Fruit fly (Drosophila melanogaster) S2 (cell line): ENCODE measurements around the gene CG32121.

Experiments used
- CG8478 ChIP-seq: fragments of >200 bp; optimal IDR thresholded peaks from 2 replicates; lab custom pipeline; 2018
- CTCF ChIP-seq, 2 experiments: fragments of >200 bp; optimal IDR thresholded peaks; 2 replicates each; lab custom pipeline; 2018

Gene CG32121

dm6 chr3L:13426573-13426972, 4.4 kb upstream of the CG32121 start, which contains the start of gene CG14105:
TSS of gene CG14105 (minus strand) at chr3L:13426673.
- no peak for TF ChIP-seq CTCF (optimal IDR thresholded peaks at IDR 0.05; lab: Kevin White, UChicago)
- TF ChIP-seq CG8478 (lab: Kevin White, UChicago), result no peak

DNA sequence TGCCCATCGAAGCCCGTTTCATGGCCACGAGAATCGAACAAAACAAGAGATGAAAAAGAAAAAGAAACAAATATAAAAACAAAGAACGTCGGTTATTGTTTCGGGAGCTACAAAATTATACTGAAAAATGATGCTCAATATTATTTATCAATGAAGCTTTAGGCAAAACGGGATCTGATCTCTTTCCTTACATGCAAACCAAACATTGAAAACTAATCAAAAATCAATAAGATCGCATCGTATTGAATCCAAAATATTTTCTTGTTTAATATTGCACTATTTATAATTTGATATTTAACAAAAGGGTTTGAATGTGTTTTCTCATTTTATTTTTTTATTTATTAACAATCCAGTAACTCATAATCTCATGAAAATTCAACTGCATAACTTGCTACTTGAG, 3.4 kb upstream of the CG32121 start, which contains the start of gene CG14106:
Gene CG14106 (minus strand): TSS at position 101 of the 400 bp plus-strand sequence.
- TF ChIP-seq CG8478 (lab: Kevin White, UChicago) (no peak), CTCF (optimal IDR thresholded peaks at IDR 0.05; lab: Kevin White, UChicago) (no peak)

dm6 chr3L:13424068-13424467, 1.9 kb upstream of the CG32121 start, which contains the start of gene CG33263:
TSS of gene CG33263 (minus strand) at chr3L:13424168.
- TF ChIP-seq CTCF (optimal IDR thresholded peaks at IDR 0.05; lab: Kevin White, UChicago) (no peak), CG8478 (lab: Kevin White, UChicago) (no peak)

DNA sequence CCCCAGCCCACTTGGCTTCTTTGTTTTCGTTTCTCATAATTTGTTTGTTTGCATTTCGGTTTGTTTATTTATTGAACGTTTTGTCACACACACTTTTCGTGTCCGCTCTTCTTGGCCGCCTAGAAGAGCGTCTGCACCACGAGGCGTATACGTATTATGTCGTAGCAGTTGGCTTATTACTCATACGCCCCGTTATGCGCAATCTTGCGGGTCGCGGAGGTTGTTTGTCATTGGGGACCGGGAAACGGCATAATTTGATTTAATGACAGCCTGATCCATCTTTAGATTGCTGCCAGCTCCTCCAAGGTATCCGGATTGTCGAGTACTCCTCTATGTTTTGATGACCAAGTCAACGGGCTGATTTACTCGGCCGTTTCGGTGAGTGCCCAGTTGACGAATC, 1.9 kb downstream of the CG32121 start:
- TF ChIP-seq CTCF (optimal IDR thresholded peaks at IDR 0.05; lab: Kevin White, UChicago), result no peak
- TF ChIP-seq CG8478 (lab: Kevin White, UChicago), result no peak

- TF ChIP-seq CG8478 (lab: Kevin White, UChicago) (no peak), CTCF (optimal IDR thresholded peaks at IDR 0.05; lab: Kevin White, UChicago) (no peak)
Observed at dm6 chr3L:13412886-13413224, 9.3 kb downstream of the CG32121 start.

dm6 chr3L:13412200-13412885, 9.8 kb downstream of the CG32121 start, which contains the start of the genes CG10222 and flr:
TSS of gene CG10222 (minus strand) at chr3L:13412453.
TSS of gene flr (plus strand) at chr3L:13412843.
- TF ChIP-seq CTCF (optimal IDR thresholded peaks at IDR 0.05; lab: Kevin White, UChicago) (no peak), CG8478 (lab: Kevin White, UChicago) (no peak)

- peak; percentile 81 to 96 for TF ChIP-seq CTCF (optimal IDR thresholded peaks at IDR 0.05; lab: Kevin White, UChicago)
- TF ChIP-seq CG8478 (lab: Kevin White, UChicago), result no peak
Observed at dm6 chr3L:13410999-13411398, 11.1 kb downstream of the CG32121 start.

DNA sequence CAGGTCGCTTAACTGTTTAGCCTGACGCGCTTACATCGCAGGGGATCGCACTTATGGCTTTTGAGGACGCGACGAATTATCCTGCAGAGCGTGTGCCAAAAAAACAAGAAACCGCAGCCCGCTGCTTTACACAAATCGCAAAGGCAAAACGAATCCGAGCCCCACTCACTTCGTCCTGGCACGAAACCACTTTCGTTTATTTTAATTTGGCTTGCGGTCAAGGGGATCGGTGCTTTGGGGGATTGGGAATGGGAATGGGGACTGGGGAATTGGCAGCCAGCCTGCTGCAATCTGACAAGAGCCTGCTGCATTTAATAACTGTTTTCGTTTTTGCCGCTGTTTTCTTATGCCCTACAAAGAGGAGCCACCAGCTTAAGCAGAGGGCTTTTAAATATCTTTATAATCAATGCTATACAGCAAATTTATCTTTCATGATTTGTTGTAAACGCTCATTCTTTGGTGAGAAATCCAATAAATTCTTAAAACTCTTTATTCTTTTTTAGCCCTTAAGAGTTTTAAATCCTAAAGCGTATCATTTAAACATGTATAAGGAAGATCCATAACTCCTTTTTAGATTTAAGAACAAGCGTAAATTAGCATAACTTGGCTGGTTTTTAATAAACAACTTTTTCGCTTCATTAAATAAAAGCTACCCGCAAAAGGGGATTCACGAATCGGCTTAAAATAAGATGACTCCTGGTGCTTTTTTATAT, 12.2 kb downstream of the CG32121 start:
- no peak for TF ChIP-seq CG8478 (lab: Kevin White, UChicago)
- TF ChIP-seq CTCF (optimal IDR thresholded peaks at IDR 0.05; lab: Kevin White, UChicago), result no peak

dm6 chr3L:13406873-13407272, 15.3 kb downstream of the CG32121 start:
- TF ChIP-seq CTCF (optimal IDR thresholded peaks at IDR 0.05; lab: Kevin White, UChicago), result no peak
- TF ChIP-seq CG8478 (lab: Kevin White, UChicago), result no peak

- TF ChIP-seq CG8478 (lab: Kevin White, UChicago), result no peak
- no peak for TF ChIP-seq CTCF (optimal IDR thresholded peaks at IDR 0.05; lab: Kevin White, UChicago)
Observed at dm6 chr3L:13403141-13403867, 18.8 kb downstream of the CG32121 start.

DNA sequence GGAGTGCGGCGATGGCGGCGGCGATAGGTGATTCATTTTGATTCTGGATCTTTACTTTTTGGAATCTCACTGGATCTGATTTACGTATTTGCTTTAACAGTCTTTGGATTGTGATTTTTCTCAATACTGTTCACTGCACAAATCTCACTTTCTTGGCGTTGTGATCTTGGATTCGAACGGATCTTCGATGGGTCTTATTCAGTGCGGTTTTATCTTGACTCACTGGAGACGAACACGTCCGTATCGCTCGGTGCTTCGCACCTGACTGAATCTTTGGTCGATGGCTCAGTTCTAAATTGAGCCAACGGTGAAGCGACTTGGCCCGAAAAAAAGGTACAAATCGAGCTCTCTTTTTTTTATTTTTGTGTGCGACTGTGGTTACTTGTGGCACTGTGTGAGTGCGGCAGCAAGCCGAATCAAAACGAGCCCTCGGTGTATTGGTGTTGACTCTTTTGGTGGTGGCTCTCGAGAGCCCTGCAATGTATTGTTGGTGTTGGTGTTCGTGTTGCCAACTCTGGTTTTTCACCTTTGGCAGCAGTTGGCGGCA, 21.2 kb downstream of the CG32121 start, which contains the start of gene sens:
Gene sens (minus strand): TSS at position 254 of the 547 bp plus-strand sequence.
- TF ChIP-seq CG8478 (lab: Kevin White, UChicago) (no peak), CTCF (optimal IDR thresholded peaks at IDR 0.05; lab: Kevin White, UChicago) (no peak)

DNA sequence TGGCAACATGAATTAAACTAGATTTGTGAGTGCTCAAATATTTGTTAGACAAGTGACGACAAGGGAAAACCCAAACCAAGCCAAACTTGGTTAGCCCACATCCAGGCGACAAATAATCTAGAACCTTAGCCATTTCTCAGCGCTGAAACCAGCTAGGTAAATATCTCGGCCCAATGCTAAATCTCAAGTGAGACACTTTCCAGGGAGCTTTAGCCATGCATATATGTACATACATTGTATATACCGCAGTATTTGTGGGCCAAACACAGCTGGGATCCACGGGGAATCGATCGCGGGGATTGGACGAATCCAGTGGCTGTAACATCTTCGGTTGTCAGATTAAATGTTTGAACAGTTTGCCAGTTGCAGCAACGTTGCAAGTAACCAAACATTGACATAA, 24.5 kb downstream of the CG32121 start:
- TF ChIP-seq CTCF (optimal IDR thresholded peaks at IDR 0.05; lab: Kevin White, UChicago), result no peak
- TF ChIP-seq CG8478 (lab: Kevin White, UChicago), result no peak

DNA sequence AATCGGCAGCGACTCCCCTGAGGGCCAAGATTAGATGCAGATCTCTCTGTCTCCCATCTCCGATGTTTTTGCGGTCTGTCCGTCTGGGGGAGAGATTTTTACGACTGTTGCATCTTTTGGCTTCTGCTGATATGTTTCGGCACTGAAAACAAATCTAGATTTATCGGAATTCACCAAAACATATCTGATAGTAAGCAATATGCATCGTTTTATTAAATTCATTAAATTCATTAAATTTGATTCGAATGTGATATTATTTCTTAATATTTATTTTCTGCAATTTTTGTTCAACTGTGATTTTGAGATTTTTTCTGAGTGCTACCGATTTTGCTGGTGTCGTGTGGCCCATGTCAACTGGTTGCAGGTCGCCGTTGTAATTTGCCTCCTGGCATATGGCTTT, 28.6 kb downstream of the CG32121 start:
- no peak for TF ChIP-seq CTCF (optimal IDR thresholded peaks at IDR 0.05; lab: Kevin White, UChicago)
- TF ChIP-seq CG8478 (lab: Kevin White, UChicago), result no peak

DNA sequence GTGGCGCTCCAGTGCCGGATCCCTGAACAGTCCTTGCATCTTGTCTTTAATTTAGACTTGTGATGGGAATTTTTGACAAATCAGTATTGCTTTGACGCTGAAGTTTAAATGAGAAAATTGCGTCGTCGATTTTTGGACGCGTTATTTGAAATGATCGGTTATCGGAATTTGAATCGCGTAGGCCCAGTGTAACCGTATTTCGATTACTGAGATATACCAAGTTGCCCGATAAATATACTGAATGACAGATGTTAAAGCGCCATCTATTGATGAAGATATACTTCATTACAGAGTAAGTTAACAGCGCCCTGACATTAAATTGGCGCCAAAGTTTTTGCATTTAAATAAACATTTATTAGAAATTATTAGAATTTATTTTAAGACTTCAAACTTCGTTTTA, 32.3 kb downstream of the CG32121 start, which contains the start of gene Poc1:
Gene Poc1 (minus strand): TSS at position 173 of the 400 bp plus-strand sequence.
- TF ChIP-seq CTCF (optimal IDR thresholded peaks at IDR 0.05; lab: Kevin White, UChicago) (peak; percentile 91 to 92), CG8478 (lab: Kevin White, UChicago) (no peak)
